Fruit fly (Drosophila melanogaster): Measurements from ENCODE around the gene lin-28.

lin-28 gene

DNA sequence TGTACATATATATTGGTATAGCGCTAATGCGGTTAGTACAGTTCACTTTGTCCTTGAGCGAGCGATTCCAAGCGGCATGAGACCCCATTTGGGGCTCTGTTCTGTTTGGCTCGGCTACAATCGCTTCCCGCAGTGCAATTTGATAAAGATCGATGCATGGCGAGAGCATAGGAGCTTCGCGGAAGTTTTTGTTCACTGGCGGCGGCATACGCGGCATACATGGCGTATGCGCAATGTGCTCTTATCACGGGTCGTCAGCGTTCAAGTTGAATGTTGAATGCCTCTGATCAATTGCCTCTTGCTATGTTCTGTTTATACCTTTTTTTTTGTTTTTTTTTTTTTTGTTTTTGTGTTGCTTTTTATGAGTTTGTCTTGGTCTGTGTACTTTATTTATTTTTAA lies 13.4 kb upstream of the lin-28 start:
- TF ChIP-seq pan (optimal IDR thresholded peaks at IDR 0.05) = no peak
- no peak for TF ChIP-seq CG8478 (optimal IDR thresholded peaks at IDR 0.05)
- no peak for TF ChIP-seq Dll (optimal IDR thresholded peaks at IDR 0.05)
- TF ChIP-seq psq (optimal IDR thresholded peaks at IDR 0.05) = no peak
- no peak for TF ChIP-seq usp (GFP tag; optimal IDR thresholded peaks at IDR 0.05)
- no peak for TF ChIP-seq EcR (GFP tag; optimal IDR thresholded peaks at IDR 0.05)

DNA sequence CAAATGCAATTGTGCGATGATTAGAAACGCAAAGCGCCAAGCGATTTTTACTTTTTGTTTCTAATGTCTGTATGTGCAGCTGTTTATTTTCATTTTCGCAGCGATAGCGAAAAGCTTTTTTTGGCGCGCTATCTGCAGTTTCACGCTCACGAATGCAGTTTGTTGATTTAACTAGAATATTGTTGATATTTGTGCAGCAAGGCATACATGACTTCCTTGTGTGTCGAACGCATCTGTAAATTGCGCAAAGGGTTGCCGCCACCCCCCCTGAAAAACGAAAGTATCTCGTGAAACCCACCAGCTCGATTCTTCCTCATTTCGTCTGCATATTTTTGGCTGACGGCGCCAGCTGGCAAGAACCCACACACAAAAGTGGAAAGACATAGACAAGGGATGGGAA lies 12.9 kb upstream of the lin-28 start:
- TF ChIP-seq Dll (optimal IDR thresholded peaks at IDR 0.05) (no peak), EcR (GFP tag; optimal IDR thresholded peaks at IDR 0.05) (no peak), psq (optimal IDR thresholded peaks at IDR 0.05) (no peak), usp (GFP tag; optimal IDR thresholded peaks at IDR 0.05) (no peak), CG8478 (optimal IDR thresholded peaks at IDR 0.05) (no peak), pan (optimal IDR thresholded peaks at IDR 0.05) (no peak)

DNA sequence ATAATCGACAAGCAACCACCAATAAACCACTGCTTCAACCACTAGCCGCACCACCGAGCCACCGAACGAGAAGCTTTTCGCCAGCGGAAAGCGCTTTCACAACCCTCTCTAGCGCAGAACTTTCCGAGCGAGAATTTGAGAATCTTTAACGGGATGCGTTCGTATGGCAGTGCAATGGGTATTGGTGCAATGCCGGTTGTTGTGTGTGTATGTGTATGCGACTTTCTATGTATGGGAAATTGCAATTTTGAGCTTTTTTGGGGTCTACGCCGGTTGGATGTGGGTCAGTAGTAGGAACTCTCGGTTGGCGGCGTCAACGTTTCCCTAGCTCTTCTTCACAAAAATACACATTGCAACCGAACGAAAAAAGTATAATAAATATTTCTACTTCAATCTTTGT lies 11.6 kb upstream of the lin-28 start:
- TF ChIP-seq psq (optimal IDR thresholded peaks at IDR 0.05) (no peak), pan (optimal IDR thresholded peaks at IDR 0.05) (no peak), usp (GFP tag; optimal IDR thresholded peaks at IDR 0.05) (no peak), EcR (GFP tag; optimal IDR thresholded peaks at IDR 0.05) (no peak), Dll (optimal IDR thresholded peaks at IDR 0.05) (no peak), CG8478 (optimal IDR thresholded peaks at IDR 0.05) (no peak)

DNA sequence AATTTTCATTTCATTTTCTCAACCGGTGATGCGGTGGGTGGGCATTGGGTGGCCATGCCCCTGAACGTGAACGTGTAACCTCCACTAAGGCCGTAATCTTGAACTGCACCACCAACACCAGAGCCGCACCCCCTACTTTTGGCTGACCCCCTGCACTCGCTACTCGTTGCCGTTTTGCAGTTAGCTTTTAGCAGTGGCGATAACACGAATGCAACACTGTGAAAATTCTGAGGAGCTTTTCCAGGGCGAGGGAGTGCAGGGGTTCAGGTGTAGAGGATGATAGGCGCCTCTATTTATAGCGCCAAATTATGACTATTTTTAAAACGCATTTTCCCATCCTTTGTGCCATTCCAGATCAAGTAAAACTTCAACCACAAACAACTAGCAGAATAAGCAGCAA lies 10.7 kb upstream of the lin-28 start:
- TF ChIP-seq Dll (optimal IDR thresholded peaks at IDR 0.05) (no peak), CG8478 (optimal IDR thresholded peaks at IDR 0.05) (no peak), usp (GFP tag; optimal IDR thresholded peaks at IDR 0.05) (no peak), psq (optimal IDR thresholded peaks at IDR 0.05) (no peak), EcR (GFP tag; optimal IDR thresholded peaks at IDR 0.05) (no peak), pan (optimal IDR thresholded peaks at IDR 0.05) (no peak)

DNA sequence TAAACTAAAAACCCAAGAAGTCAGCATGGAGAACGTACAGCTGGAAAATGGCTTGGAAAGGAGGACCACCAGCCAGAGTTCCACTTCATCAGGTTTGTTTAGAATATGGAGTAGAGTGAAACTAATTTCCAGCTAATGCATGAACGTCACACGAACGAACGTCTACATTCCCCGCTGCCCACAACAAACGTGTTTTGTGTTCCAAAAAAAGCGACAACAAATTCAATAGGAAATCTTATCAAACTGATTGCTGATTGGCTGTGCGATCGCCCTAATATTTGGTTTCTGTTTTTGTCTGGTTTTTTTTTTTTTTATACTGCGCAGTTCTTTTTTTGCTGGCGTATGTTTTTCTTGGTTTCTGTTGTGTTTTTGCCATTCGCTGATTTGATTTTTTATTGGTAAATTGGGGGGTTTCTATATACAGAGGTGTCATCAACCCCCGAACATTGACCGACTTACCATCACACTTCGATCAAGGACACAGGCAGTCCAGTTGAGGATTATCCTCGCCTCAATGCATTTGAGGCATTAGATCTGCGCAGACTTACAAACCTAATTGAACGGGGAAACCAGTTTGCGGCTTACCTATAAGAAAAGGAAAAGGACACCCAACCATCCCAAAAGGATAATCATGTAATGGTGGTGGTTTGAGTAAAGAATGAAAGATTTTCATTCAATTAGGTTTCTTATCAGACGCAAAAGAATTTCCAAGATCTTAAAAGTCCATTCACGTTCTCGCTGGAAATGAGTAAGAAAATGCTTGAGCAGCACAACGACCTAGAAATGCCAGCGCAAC lies 672 bp downstream of the lin-28 start:
- TF ChIP-seq pan (optimal IDR thresholded peaks at IDR 0.05) (no peak), EcR (GFP tag; optimal IDR thresholded peaks at IDR 0.05) (no peak), Dll (optimal IDR thresholded peaks at IDR 0.05) (no peak), psq (optimal IDR thresholded peaks at IDR 0.05) (no peak), CG8478 (optimal IDR thresholded peaks at IDR 0.05) (no peak), usp (GFP tag; optimal IDR thresholded peaks at IDR 0.05) (no peak)

DNA sequence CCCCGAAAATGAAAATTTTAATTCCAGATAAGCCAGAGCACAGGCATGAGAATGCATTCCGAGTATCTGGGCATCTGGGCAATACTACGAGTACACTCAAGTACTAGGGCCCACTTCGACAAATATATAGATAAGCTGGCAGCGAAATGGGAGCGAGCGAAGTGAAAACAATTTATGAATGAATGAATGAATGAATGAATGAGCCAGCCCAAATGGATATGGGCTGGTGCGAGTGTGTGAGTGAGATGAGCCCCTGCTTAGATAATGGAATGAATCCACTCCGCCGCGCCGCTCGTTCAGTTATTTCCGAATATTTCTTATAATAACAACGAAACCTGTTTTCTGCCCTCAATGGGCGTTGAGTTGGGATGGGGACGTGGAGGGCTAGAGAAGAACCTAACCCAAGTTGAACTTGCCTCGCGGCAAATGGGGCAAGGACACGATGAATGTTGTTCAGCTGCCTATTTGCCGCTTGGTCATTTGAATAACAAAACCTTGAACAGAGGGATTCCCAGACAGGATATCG lies 1.3 kb downstream of the lin-28 start:
- no peak for TF ChIP-seq Dll (optimal IDR thresholded peaks at IDR 0.05)
- no peak for TF ChIP-seq pan (optimal IDR thresholded peaks at IDR 0.05)
- TF ChIP-seq psq (optimal IDR thresholded peaks at IDR 0.05) = no peak

DNA sequence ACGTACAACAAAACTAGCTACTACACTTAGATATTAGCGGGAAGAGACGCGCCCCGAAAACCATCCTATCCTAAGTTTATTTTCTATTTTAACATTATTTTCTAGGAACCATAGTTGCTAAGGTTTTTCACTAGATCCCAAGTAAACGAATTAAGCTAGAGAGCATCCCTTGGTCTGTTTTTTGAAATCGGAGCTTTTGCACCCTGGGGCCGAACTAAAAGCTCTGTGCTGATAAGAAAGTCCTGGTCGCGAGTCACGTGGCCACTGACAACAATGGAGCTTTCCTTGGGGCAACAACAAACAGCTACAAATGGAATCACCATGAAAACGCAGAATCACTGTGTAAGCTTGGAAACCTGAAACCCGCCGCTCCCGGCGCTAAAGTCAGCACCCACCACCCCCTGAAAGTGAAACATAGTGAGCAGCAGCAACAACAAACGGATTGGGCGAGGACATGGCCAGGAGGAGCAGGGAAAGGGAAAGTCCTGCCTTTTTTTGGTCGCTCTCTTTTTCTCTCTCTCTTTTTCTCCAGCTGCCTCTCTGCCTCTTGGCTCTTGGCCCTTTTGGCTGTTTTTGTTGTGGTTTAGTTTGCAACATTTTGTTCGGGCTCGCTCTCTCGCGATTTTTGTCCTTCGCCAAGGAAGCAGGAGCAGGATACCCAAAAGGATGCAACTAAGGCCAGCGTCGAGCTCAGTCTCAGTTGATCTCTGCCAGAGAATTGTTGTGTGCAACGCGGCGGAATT lies 2.9 kb downstream of the lin-28 start, which contains the start of gene sif:
Gene sif (plus strand): TSS at position 693 of the 743 bp plus-strand sequence.
- TF ChIP-seq Dll (optimal IDR thresholded peaks at IDR 0.05) (no peak), usp (GFP tag; optimal IDR thresholded peaks at IDR 0.05) (no peak), EcR (GFP tag; optimal IDR thresholded peaks at IDR 0.05) (no peak)

DNA sequence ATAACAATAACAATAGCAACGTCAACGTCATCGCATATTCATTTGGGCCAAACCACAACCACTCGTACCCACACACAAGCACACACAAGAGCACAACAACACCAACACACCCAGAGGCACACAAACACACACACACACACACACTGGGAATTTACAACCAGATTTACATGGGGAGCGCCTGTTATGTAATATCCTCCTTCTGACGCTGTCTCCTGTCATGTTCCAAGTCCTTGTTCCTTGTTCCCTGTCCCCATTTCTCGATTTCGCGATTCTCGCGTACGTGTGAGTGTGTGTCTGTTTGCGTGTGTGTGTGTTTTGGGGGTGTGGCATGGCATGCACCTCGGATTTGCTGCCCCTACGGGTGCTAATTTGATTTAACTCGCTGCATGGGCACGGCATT lies 3.9 kb downstream of the lin-28 start:
- no peak for TF ChIP-seq psq (optimal IDR thresholded peaks at IDR 0.05)
- no peak for TF ChIP-seq usp (GFP tag; optimal IDR thresholded peaks at IDR 0.05)
- no peak for TF ChIP-seq CG8478 (optimal IDR thresholded peaks at IDR 0.05)
- no peak for TF ChIP-seq EcR (GFP tag; optimal IDR thresholded peaks at IDR 0.05)
- no peak for TF ChIP-seq pan (optimal IDR thresholded peaks at IDR 0.05)
- TF ChIP-seq Dll (optimal IDR thresholded peaks at IDR 0.05) = no peak

DNA sequence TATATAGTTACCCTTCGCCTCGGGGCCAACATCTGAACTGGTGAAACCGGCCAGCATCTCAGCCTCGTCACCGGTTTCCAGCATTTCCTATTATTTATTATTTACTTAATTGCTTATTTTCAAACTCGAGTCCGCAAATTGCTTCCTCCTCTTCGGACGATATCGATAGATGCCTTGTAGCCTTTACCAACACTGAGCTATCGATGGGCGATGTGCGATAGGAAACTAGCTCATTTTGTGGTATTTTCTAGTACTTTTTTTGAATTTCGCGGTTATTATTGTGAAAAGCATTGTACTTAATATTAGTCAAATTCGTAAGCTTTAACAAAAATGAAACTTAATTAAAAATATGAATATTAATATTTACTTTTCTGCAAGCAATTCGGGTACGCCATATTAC lies 7.6 kb downstream of the lin-28 start, which contains the start of gene Sse:
Gene Sse (minus strand): TSS at position 177 of the 400 bp plus-strand sequence.
- TF ChIP-seq psq (optimal IDR thresholded peaks at IDR 0.05) (no peak), EcR (GFP tag; optimal IDR thresholded peaks at IDR 0.05) (no peak), usp (GFP tag; optimal IDR thresholded peaks at IDR 0.05) (no peak), pan (optimal IDR thresholded peaks at IDR 0.05) (no peak), Dll (optimal IDR thresholded peaks at IDR 0.05) (no peak), CG8478 (optimal IDR thresholded peaks at IDR 0.05) (no peak)

DNA sequence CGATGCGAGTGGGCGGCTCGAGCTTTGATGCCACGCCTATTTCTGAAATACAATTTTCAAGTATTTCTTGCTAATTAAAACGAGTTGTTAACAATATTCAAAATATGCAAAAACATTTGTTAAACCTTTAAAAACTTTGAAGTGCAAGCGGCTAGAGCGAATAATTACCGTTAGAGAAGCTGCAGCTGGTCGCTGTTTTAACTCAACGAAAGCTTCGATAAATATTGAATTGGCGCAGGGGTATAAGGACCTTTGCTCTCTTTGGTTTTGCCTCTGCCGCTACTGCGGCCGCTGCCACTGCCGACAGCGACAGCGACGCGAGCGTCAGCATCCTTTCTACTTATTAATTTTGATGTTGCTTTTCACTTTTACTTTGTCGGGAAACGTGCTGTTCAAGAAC lies 8.8 kb downstream of the lin-28 start:
- TF ChIP-seq CG8478 (optimal IDR thresholded peaks at IDR 0.05) (no peak), pan (optimal IDR thresholded peaks at IDR 0.05) (no peak), Dll (optimal IDR thresholded peaks at IDR 0.05) (no peak), EcR (GFP tag; optimal IDR thresholded peaks at IDR 0.05) (no peak)

DNA sequence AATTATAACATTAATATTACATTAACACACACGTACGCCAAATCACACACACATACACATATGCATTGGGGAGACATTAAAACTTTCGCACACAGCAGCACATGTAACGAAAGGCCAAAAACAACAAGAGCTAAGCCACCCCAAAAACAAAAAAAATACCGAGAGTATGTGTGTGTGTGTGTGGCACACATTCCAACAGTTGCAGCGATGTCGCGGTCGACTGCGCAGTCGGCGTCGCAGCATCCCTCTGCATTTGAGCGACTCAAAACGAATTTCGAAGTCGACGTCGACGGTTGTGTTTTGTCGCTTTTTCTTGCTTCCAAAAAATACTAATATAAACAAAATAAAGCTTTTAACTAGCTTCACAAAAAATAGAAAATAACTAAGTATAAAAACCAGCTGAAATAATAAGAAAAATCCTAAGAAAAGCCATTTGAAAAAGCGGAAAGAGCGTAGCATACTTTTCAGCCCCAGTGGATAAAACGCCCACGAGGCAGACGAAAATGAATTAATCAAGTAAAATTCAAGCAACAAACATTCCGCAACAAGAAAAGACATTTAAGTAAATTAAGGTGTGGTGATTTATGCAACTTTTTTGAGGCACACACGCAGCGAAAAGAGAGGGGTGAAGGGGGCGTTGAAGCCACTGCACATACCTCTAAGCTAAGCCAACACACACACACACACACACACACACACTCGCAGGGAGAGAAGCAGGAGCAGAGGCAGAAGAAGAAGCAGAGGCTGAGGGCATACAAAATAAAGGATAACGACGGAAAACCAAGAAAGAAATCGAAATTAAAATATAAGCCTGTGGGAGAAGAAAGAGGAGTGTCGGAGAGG lies 9.6 kb downstream of the lin-28 start, which contains the start of gene CG46320:
Gene CG46320 (plus strand): TSS at position 246 of the 843 bp plus-strand sequence.
- TF ChIP-seq pan (optimal IDR thresholded peaks at IDR 0.05) (no peak), EcR (GFP tag; optimal IDR thresholded peaks at IDR 0.05) (no peak), psq (optimal IDR thresholded peaks at IDR 0.05) (no peak), usp (GFP tag; optimal IDR thresholded peaks at IDR 0.05) (no peak), Dll (optimal IDR thresholded peaks at IDR 0.05) (no peak), CG8478 (optimal IDR thresholded peaks at IDR 0.05) (no peak)

DNA sequence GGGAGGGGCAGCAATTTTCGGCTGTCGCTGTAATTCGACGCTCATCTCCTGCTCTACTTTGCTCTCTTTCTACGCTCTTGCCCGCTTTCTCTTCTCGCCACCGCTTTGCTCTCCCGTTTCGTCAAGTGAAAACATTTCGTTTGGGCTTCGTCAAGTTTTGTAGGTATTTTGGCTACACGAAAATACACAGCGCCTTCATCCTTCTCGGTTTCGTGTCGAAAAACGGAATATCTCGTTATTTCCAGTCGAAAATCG lies 10.2 kb downstream of the lin-28 start:
- TF ChIP-seq EcR (GFP tag; optimal IDR thresholded peaks at IDR 0.05) (no peak), CG8478 (optimal IDR thresholded peaks at IDR 0.05) (no peak), pan (optimal IDR thresholded peaks at IDR 0.05) (no peak), Dll (optimal IDR thresholded peaks at IDR 0.05) (no peak), psq (optimal IDR thresholded peaks at IDR 0.05) (no peak), usp (GFP tag; optimal IDR thresholded peaks at IDR 0.05) (no peak)

Data from whole organism.